Worm (Caenorhabditis elegans) whole organism, dauer: Measurements from ENCODE around the gene F29A7.8.

Experiments used
- unc-62 ChIP-seq: sonication (generic microtip); optimal IDR thresholded peaks from 2 replicates; lab custom pipeline; 2017; ENCODE audit warnings: missing biosample characterization, missing genetic modification reagents, missing genetic modification characterization

The F29A7.8 gene

ce11 chrII:2780804-2781203, 22.9 kb upstream of the F29A7.8 start:
- no peak for TF ChIP-seq unc-62 (GFP tag; lab: Kevin White, UChicago)

ce11 chrII:2779253-2779652, 21.4 kb upstream of the F29A7.8 start, which contains the start of gene F08D12.3:
F08D12.3 (plus strand) TSS chrII:2779553.
- TF ChIP-seq unc-62 (GFP tag; lab: Kevin White, UChicago): no peak

ce11 chrII:2777846-2778245, 20.0 kb upstream of the F29A7.8 start, which contains the start of gene F08D12.4:
F08D12.4 (plus strand) TSS chrII:2778146.
- no peak for TF ChIP-seq unc-62 (GFP tag; lab: Kevin White, UChicago)

- TF ChIP-seq unc-62 (GFP tag; lab: Kevin White, UChicago): no peak
Measured at ce11 chrII:2774904-2775303, 17.1 kb upstream of the F29A7.8 start, which contains the start of gene fbxb-111. fbxb-111 (minus strand) TSS chrII:2775004.

- no peak for TF ChIP-seq unc-62 (GFP tag; lab: Kevin White, UChicago)
Measured at ce11 chrII:2773534-2773933, 15.7 kb upstream of the F29A7.8 start, which contains the start of gene sdz-9. sdz-9 (minus strand) TSS chrII:2773634.

ce11 chrII:2772166-2772565, 14.3 kb upstream of the F29A7.8 start, which contains the start of gene sdz-10:
sdz-10 (minus strand) TSS chrII:2772266.
- no peak for TF ChIP-seq unc-62 (GFP tag; lab: Kevin White, UChicago)

ce11 chrII:2770788-2771187, 12.9 kb upstream of the F29A7.8 start, which contains the start of gene fbxb-105:
fbxb-105 (minus strand) TSS chrII:2770888.
- TF ChIP-seq unc-62 (GFP tag; lab: Kevin White, UChicago): no peak

- no peak for TF ChIP-seq unc-62 (GFP tag; lab: Kevin White, UChicago)
Measured at ce11 chrII:2769021-2769420, 11.2 kb upstream of the F29A7.8 start, which contains the start of gene F08D12.7. F08D12.7 (minus strand) TSS chrII:2769121.

ce11 chrII:2766331-2766730, 8.5 kb upstream of the F29A7.8 start, which contains the start of gene F08D12.15:
F08D12.15 (plus strand) TSS chrII:2766631.
- TF ChIP-seq unc-62 (GFP tag; lab: Kevin White, UChicago): no peak

- no peak for TF ChIP-seq unc-62 (GFP tag; lab: Kevin White, UChicago)
Measured at ce11 chrII:2764664-2765063, 6.8 kb upstream of the F29A7.8 start, which contains the start of gene fbxb-108. fbxb-108 (plus strand) TSS chrII:2764964.

ce11 chrII:2762108-2762507, 4.3 kb upstream of the F29A7.8 start, which contains the start of gene fbxb-106:
fbxb-106 (plus strand) TSS chrII:2762408.
- TF ChIP-seq unc-62 (GFP tag; lab: Kevin White, UChicago): no peak

- TF ChIP-seq unc-62 (GFP tag; lab: Kevin White, UChicago): no peak
Measured at ce11 chrII:2758476-2758875, 622 bp upstream of the F29A7.8 start, which contains the start of gene fbxb-107. fbxb-107 (plus strand) TSS chrII:2758772.

ce11 chrII:2756351-2756750, 1.5 kb downstream of the F29A7.8 start:
- no peak for TF ChIP-seq unc-62 (GFP tag; lab: Kevin White, UChicago)

- no peak for TF ChIP-seq unc-62 (GFP tag; lab: Kevin White, UChicago)
Measured at ce11 chrII:2754595-2754994, 3.3 kb downstream of the F29A7.8 start.

- no peak for TF ChIP-seq unc-62 (GFP tag; lab: Kevin White, UChicago)
Measured at ce11 chrII:2752999-2753398, 4.9 kb downstream of the F29A7.8 start, which contains the start of gene F29A7.3. F29A7.3 (plus strand) TSS chrII:2753299.

ce11 chrII:2752536-2752935, 5.3 kb downstream of the F29A7.8 start, which contains the start of gene F29A7.6:
F29A7.6 (minus strand) TSS chrII:2752611.
- TF ChIP-seq unc-62 (GFP tag; lab: Kevin White, UChicago): no peak

ce11 chrII:2751278-2751677, 6.6 kb downstream of the F29A7.8 start:
- no peak for TF ChIP-seq unc-62 (GFP tag; lab: Kevin White, UChicago)
